Worm (Caenorhabditis elegans) whole organism, late embryonic: ENCODE data around the gene K02D3.2.

ENCODE experiments used
- pat-9 ChIP-seq: fragments of 200-800 bp; sonication (Bioruptor generic); optimal IDR thresholded peaks from 2 replicates; lab custom pipeline; 2018; ENCODE audit warnings: mild to moderate bottlenecking, missing genetic modification characterization, moderate library complexity, missing compliant biosample characterization
- tbx-2 ChIP-seq: sonication (generic microtip); optimal IDR thresholded peaks from 2 replicates; lab custom pipeline; 2016; ENCODE audit warnings: missing genetic modification characterization, missing compliant biosample characterization

DNA sequence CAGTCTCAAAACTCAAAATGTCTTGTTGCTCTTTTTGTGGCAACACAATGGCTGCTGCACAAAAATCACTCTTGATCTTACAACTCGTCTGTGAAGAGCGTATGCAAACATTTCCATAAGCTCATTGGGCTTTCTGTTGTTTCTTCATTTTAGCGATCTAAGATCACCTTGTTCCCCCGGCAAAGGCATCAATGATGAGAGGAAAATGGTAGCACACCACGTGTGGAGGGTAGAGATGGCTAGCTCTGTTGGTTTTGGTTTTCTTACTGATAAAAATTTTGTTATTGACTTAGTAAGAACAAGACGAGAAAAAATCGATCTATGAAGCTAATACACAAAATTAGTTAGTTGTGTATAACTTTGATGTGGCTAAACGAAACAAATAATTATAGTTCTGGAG is 36.2 kb upstream of the K02D3.2 start:
- no peak for TF ChIP-seq tbx-2 (tag; lab: Kevin White, UChicago)
- TF ChIP-seq pat-9 (tag; lab: Kevin White, UChicago), result no peak
